Worm (Caenorhabditis elegans): ENCODE results near the gene T11F9.10.

- TF ChIP-seq snpc-4 (tag; optimal IDR thresholded peaks at IDR 0.05) (peak; percentile 20), nhr-12 (tag; optimal IDR thresholded peaks at IDR 0.05) (no peak), elt-3 (tag; optimal IDR thresholded peaks at IDR 0.05) (no peak), skn-1 (tag; optimal IDR thresholded peaks at IDR 0.05) (no peak), lsy-12 (tag; optimal IDR thresholded peaks at IDR 0.05) (no peak), egl-5 (tag; optimal IDR thresholded peaks at IDR 0.05) (peak; percentile 48), pqm-1 (tag; optimal IDR thresholded peaks at IDR 0.05) (no peak), nhr-28 (tag; optimal IDR thresholded peaks at IDR 0.05) (no peak), lin-15B (tag; optimal IDR thresholded peaks at IDR 0.05) (no peak), nhr-77 (tag; optimal IDR thresholded peaks at IDR 0.05) (no peak), ceh-16 (tag; optimal IDR thresholded peaks at IDR 0.05) (no peak)
Measured at ce11 chrV:11445375-11445774, 41.4 kb upstream of the T11F9.10 start.

All from whole organism, L3 larva.